Worm (Caenorhabditis elegans): ENCODE data around the gene C04A11.1.

C04A11.1 gene

DNA sequence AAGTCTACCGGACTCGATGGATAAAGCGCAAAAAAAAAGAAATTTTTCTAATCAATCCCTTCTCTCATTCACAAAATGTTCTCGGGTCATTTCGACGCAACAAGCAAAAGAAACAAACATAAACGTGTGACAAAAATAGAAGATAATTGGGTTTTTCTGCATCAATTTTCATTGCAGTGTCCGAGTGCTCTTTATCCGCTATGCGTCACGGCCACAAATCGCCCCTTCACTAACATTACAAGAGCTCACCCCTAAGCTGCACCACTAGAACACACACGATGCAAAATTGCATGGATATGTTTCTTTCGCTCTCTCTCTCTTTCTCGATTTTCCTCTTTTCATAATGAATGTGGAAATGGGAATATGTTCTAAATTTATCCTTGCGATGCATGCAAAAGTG is 35.8 kb downstream of the C04A11.1 start:
- TF ChIP-seq tlf-1 (GFP tag; optimal IDR thresholded peaks at IDR 0.05) (no peak), lin-35 (GFP tag; optimal IDR thresholded peaks at IDR 0.05) (peak in 1 of 3 experiments; percentile 19)

ce11 chrX:13697520-13697919 is 37.2 kb downstream of the C04A11.1 start:
- TF ChIP-seq madf-8 (GFP tag; conservative IDR thresholded peaks at IDR 0.05) = no peak
- no peak for TF ChIP-seq ama-1 (optimal IDR thresholded peaks at IDR 0.05)
- no peak for TF ChIP-seq ama-1 (GFP tag; optimal IDR thresholded peaks at IDR 0.05)
- no peak for TF ChIP-seq ztf-26 (tag; optimal IDR thresholded peaks at IDR 0.05)
- TF ChIP-seq egl-18 (GFP tag; IDR thresholded peaks at IDR 0.05) = no peak
- TF ChIP-seq ceh-27 (GFP tag; optimal IDR thresholded peaks at IDR 0.05) = no peak
- TF ChIP-seq B0035.1 (tag; optimal IDR thresholded peaks at IDR 0.05) = no peak
- no peak for TF ChIP-seq ztf-6 (GFP tag; IDR thresholded peaks at IDR 0.05)
- TF ChIP-seq madf-10 (tag; optimal IDR thresholded peaks at IDR 0.05) = no peak
- TF ChIP-seq ceh-91 (GFP tag; IDR thresholded peaks at IDR 0.05) = no peak
- TF ChIP-seq snpc-4 (GFP tag; optimal IDR thresholded peaks at IDR 0.05) = no peak
- peak in 1 of 4 experiments; percentile 39 for TF ChIP-seq snpc-4 (tag; optimal IDR thresholded peaks at IDR 0.05)
- no peak for TF ChIP-seq ets-4 (GFP tag; optimal IDR thresholded peaks at IDR 0.05)
- TF ChIP-seq let-607 (tag; optimal IDR thresholded peaks at IDR 0.05) = no peak
- no peak for TF ChIP-seq aptf-2 (GFP tag; conservative IDR thresholded peaks at IDR 0.05)
- TF ChIP-seq F33H1.4 (GFP tag; IDR thresholded peaks at IDR 0.05) = no peak
- no peak for TF ChIP-seq repo-1 (tag; optimal IDR thresholded peaks at IDR 0.05)
- TF ChIP-seq mxl-1 (tag; optimal IDR thresholded peaks at IDR 0.05) = no peak
- TF ChIP-seq ztf-3 (GFP tag; optimal IDR thresholded peaks at IDR 0.05) = no peak
- TF ChIP-seq egl-44 (GFP tag; IDR thresholded peaks at IDR 0.05) = no peak
- no peak for TF ChIP-seq nhr-80 (tag; optimal IDR thresholded peaks at IDR 0.05)
- no peak for TF ChIP-seq B0019.2 (GFP tag; conservative IDR thresholded peaks at IDR 0.05)
- no peak for TF ChIP-seq lin-26 (GFP tag; IDR thresholded peaks at IDR 0.05)
- no peak for TF ChIP-seq C06A6.2 (GFP tag; conservative IDR thresholded peaks at IDR 0.05)
- TF ChIP-seq B0261.1 (tag; optimal IDR thresholded peaks at IDR 0.05) = peak; percentile 53
- no peak for TF ChIP-seq Y53F4B.3 (GFP tag; IDR thresholded peaks at IDR 0.05)
- TF ChIP-seq lir-1 (GFP tag; conservative IDR thresholded peaks at IDR 0.05) = no peak
- no peak for TF ChIP-seq rcor-1 (GFP tag; IDR thresholded peaks at IDR 0.05)
- TF ChIP-seq tbp1 (GFP tag; optimal IDR thresholded peaks at IDR 0.05) = peak; percentile 72
- TF ChIP-seq Y95B8A.8 (GFP tag; IDR thresholded peaks at IDR 0.05) = no peak
- peak; percentile 54 for TF ChIP-seq rpc-1 (optimal IDR thresholded peaks at IDR 0.05)
- TF ChIP-seq rpc-1 (tag; optimal IDR thresholded peaks at IDR 0.05) = peak; percentile 80
- no peak for TF ChIP-seq tbx-9 (tag; optimal IDR thresholded peaks at IDR 0.05; ENCODE audit: borderline replicate concordance)
- no peak for TF ChIP-seq aptf-3 (GFP tag; IDR thresholded peaks at IDR 0.05)
- no peak for TF ChIP-seq ceh-58 (GFP tag; IDR thresholded peaks at IDR 0.05)
- no peak for TF ChIP-seq hrde-1 (tag; optimal IDR thresholded peaks at IDR 0.05; ENCODE audit: borderline replicate concordance)
- no peak for TF ChIP-seq dox-1 (GFP tag; IDR thresholded peaks at IDR 0.05)
- no peak for TF ChIP-seq F10E7.11 (tag; optimal IDR thresholded peaks at IDR 0.05)
- TF ChIP-seq K11D2.4 (GFP tag; IDR thresholded peaks at IDR 0.05) = no peak
- TF ChIP-seq F22D6.2 (tag; optimal IDR thresholded peaks at IDR 0.05) = no peak
- TF ChIP-seq C17E4.6 (GFP tag; IDR thresholded peaks at IDR 0.05) = no peak
- TF ChIP-seq mel-28 (tag; optimal IDR thresholded peaks at IDR 0.05; ENCODE audit: borderline replicate concordance) = no peak
- TF ChIP-seq D2030.7 (GFP tag; IDR thresholded peaks at IDR 0.05) = 0 out of 2 replicates have a peak, but pooled peaks have one; percentile 27
- TF ChIP-seq snpc-3.4 (tag; optimal IDR thresholded peaks at IDR 0.05) = no peak

All from whole organism, young adult.